Worm (Caenorhabditis elegans) whole organism, mixed stage, embryonic: Measurements from ENCODE around the gene ger-1.

Source experiments
- bed-3 ChIP-seq: fragments of 200-800 bp; sonication (Bioruptor generic); optimal IDR thresholded peaks from 3 replicates; lab custom pipeline; 2018; ENCODE audit warnings: mild to moderate bottlenecking, missing genetic modification characterization, moderate library complexity, missing compliant biosample characterization
- blmp-1 ChIP-seq: fragments of 150-350 bp; optimal IDR thresholded peaks from 2 replicates; lab custom pipeline; 2014; ENCODE audit warnings: missing biosample characterization, missing genetic modification characterization
- ceh-39 ChIP-seq: fragments of 150-350 bp; optimal IDR thresholded peaks from 2 replicates; lab custom pipeline; 2014; ENCODE audit warnings: missing biosample characterization, missing genetic modification characterization
- ceh-43 ChIP-seq: fragments of 200-800 bp; sonication (Bioruptor generic); optimal IDR thresholded peaks from 2 replicates; lab custom pipeline; 2018; ENCODE audit warnings: mild to moderate bottlenecking, missing genetic modification characterization, moderate library complexity, missing compliant biosample characterization
- ceh-83 ChIP-seq: fragments of 200-800 bp; sonication (Bioruptor generic); optimal IDR thresholded peaks from 2 replicates; lab custom pipeline; 2018; ENCODE audit warnings: mild to moderate bottlenecking, missing genetic modification characterization, missing compliant biosample characterization
- cnd-1 ChIP-seq: fragments of 200-800 bp; sonication (Bioruptor generic); optimal IDR thresholded peaks from 2 replicates; lab custom pipeline; 2018; ENCODE audit warnings: mild to moderate bottlenecking, missing genetic modification characterization, missing compliant biosample characterization
- drap-1 ChIP-seq: fragments of 200-800 bp; sonication (Bioruptor generic); optimal IDR thresholded peaks from 3 replicates; lab custom pipeline; 2018; ENCODE audit warnings: mild to moderate bottlenecking, missing genetic modification characterization, missing compliant biosample characterization
- elt-1 ChIP-seq: sonication (generic microtip); optimal IDR thresholded peaks from 2 replicates; lab custom pipeline; 2017; ENCODE audit warnings: missing genetic modification characterization, mild to moderate bottlenecking, missing compliant biosample characterization, antibody characterized with exemption, moderate library complexity, borderline replicate concordance; ENCODE audit not compliant: insufficient read depth
- elt-3 ChIP-seq: fragments of 150-350 bp; optimal IDR thresholded peaks from 2 replicates; lab custom pipeline; 2014; ENCODE audit warnings: missing biosample characterization, missing genetic modification characterization
- flh-1 ChIP-seq: fragments of 200-800 bp; sonication (Bioruptor generic); optimal IDR thresholded peaks from 2 replicates; lab custom pipeline; 2018; ENCODE audit warnings: mild to moderate bottlenecking, missing genetic modification characterization, moderate library complexity, missing compliant biosample characterization
- ham-2 ChIP-seq: fragments of 200-800 bp; sonication (Bioruptor generic); optimal IDR thresholded peaks from 2 replicates; lab custom pipeline; 2018; ENCODE audit warnings: mild to moderate bottlenecking, missing genetic modification characterization, missing compliant biosample characterization
- lin-13 ChIP-seq: fragments of 150-350 bp; optimal IDR thresholded peaks from 2 replicates; lab custom pipeline; 2014; ENCODE audit warnings: missing biosample characterization, missing genetic modification characterization
- lin-32 ChIP-seq: fragments of 200-800 bp; sonication (Bioruptor generic); optimal IDR thresholded peaks from 2 replicates; lab custom pipeline; 2018; ENCODE audit warnings: mild to moderate bottlenecking, missing genetic modification characterization, missing compliant biosample characterization
- lsy-2 ChIP-seq: fragments of 150-350 bp; optimal IDR thresholded peaks from 2 replicates; lab custom pipeline; 2014; ENCODE audit warnings: missing biosample characterization, missing genetic modification characterization
- mab-5 ChIP-seq: fragments of 150-350 bp; optimal IDR thresholded peaks from 2 replicates; lab custom pipeline; 2014; ENCODE audit warnings: missing biosample characterization, missing genetic modification characterization
- mep-1 ChIP-seq: fragments of 150-350 bp; optimal IDR thresholded peaks from 2 replicates; lab custom pipeline; 2017; ENCODE audit warnings: missing biosample characterization, missing genetic modification reagents, missing genetic modification characterization, inconsistent platforms
- mls-2 ChIP-seq: sonication (generic microtip); optimal IDR thresholded peaks from 2 replicates; lab custom pipeline; 2016; ENCODE audit warnings: mild to moderate bottlenecking, missing genetic modification characterization, moderate library complexity, missing compliant biosample characterization
- nhr-12 ChIP-seq: fragments of 150-350 bp; optimal IDR thresholded peaks from 2 replicates; lab custom pipeline; 2014; ENCODE audit warnings: missing biosample characterization, missing genetic modification characterization
- nhr-2 ChIP-seq: fragments of 150-350 bp; optimal IDR thresholded peaks from 2 replicates; lab custom pipeline; 2014; ENCODE audit warnings: missing biosample characterization, missing genetic modification characterization
- nhr-28 ChIP-seq: fragments of 150-350 bp; optimal IDR thresholded peaks from 2 replicates; lab custom pipeline; 2014; ENCODE audit warnings: missing biosample characterization, missing genetic modification characterization
- nhr-76 ChIP-seq: sonication (generic microtip); optimal IDR thresholded peaks from 2 replicates; lab custom pipeline; 2017; ENCODE audit warnings: missing biosample characterization, missing genetic modification characterization
- sem-2 ChIP-seq: fragments of 200-800 bp; sonication (Bioruptor generic); optimal IDR thresholded peaks from 2 replicates; lab custom pipeline; 2018; ENCODE audit warnings: mild to moderate bottlenecking, missing genetic modification characterization, missing compliant biosample characterization
- snpc-4 ChIP-seq: fragments of 150-350 bp; optimal IDR thresholded peaks from 2 replicates; lab custom pipeline; 2014; ENCODE audit warnings: missing biosample characterization, missing genetic modification characterization
- sptf-1 ChIP-seq: sonication (generic microtip); optimal IDR thresholded peaks from 2 replicates; lab custom pipeline; 2017; ENCODE audit warnings: mild to moderate bottlenecking, missing genetic modification characterization, moderate library complexity, missing compliant biosample characterization
- tbx-8 ChIP-seq: fragments of 200-800 bp; sonication (Bioruptor generic); optimal IDR thresholded peaks from 2 replicates; lab custom pipeline; 2018; ENCODE audit warnings: mild to moderate bottlenecking, missing genetic modification characterization, moderate library complexity, missing compliant biosample characterization
- unc-120 ChIP-seq: sonication (generic microtip); optimal IDR thresholded peaks from 2 replicates; lab custom pipeline; 2017; ENCODE audit warnings: missing genetic modification characterization, missing compliant biosample characterization; ENCODE audit not compliant: poor library complexity, severe bottlenecking
- unc-39 ChIP-seq: fragments of 150-350 bp; optimal IDR thresholded peaks from 2 replicates; lab custom pipeline; 2014; ENCODE audit warnings: missing biosample characterization, missing genetic modification characterization
- unc-62 ChIP-seq: fragments of 150-350 bp; optimal IDR thresholded peaks from 2 replicates; lab custom pipeline; 2014; ENCODE audit warnings: missing biosample characterization, missing genetic modification reagents, missing genetic modification characterization
- zip-8 ChIP-seq: fragments of 150-350 bp; optimal IDR thresholded peaks from 2 replicates; lab custom pipeline; 2014; ENCODE audit warnings: missing biosample characterization, missing genetic modification characterization
- ztf-11 ChIP-seq: fragments of 150-350 bp; optimal IDR thresholded peaks from 2 replicates; lab custom pipeline; 2014; ENCODE audit warnings: missing biosample characterization, missing genetic modification characterization

ger-1 gene

ce11 chrIII:7107965-7108364, 40.7 kb upstream of the ger-1 start, which contains the start of gene odd-1:
odd-1 (plus strand) TSS chrIII:7108313.
- TF ChIP-seq cnd-1 (tag; lab: Kevin White, UChicago) (no peak), elt-1 (tag; lab: Kevin White, UChicago) (no peak), flh-1 (GFP tag; lab: Kevin White, UChicago) (no peak), lsy-2 (no peak), snpc-4 (tag; lab: Kevin White, UChicago) (no peak), nhr-76 (no peak), mls-2 (tag; lab: Kevin White, UChicago) (no peak), ztf-11 (tag; lab: Kevin White, UChicago) (no peak), sem-2 (GFP tag; lab: Kevin White, UChicago) (no peak), unc-120 (tag; lab: Kevin White, UChicago) (no peak), ceh-83 (GFP tag; lab: Kevin White, UChicago) (no peak), lin-13 (tag; lab: Kevin White, UChicago) (no peak), bed-3 (GFP tag; lab: Kevin White, UChicago) (no peak), mep-1 (tag; lab: Kevin White, UChicago) (no peak), ham-2 (GFP tag; lab: Kevin White, UChicago) (no peak)

ce11 chrIII:7106854-7107253, 39.6 kb upstream of the ger-1 start:
- TF ChIP-seq lsy-2 (no peak), tbx-8 (GFP tag; lab: Kevin White, UChicago) (no peak), nhr-76 (no peak), ceh-39 (tag; lab: Kevin White, UChicago) (no peak), lin-13 (tag; lab: Kevin White, UChicago) (no peak), sptf-1 (tag; lab: Kevin White, UChicago) (no peak), mab-5 (no peak), mls-2 (tag; lab: Kevin White, UChicago) (no peak), lin-32 (no peak), nhr-12 (no peak), drap-1 (no peak), sem-2 (GFP tag; lab: Kevin White, UChicago) (no peak)

ce11 chrIII:7103940-7104440, 36.7 kb upstream of the ger-1 start, which contains the start of gene cpg-2:
cpg-2 (minus strand) TSS chrIII:7103990.
- TF ChIP-seq mep-1 (tag; lab: Kevin White, UChicago) (no peak), ceh-43 (GFP tag; lab: Kevin White, UChicago) (no peak), nhr-28 (tag; lab: Kevin White, UChicago) (no peak), flh-1 (GFP tag; lab: Kevin White, UChicago) (no peak), lin-32 (no peak), unc-120 (tag; lab: Kevin White, UChicago) (no peak), mls-2 (tag; lab: Kevin White, UChicago) (no peak), lin-13 (tag; lab: Kevin White, UChicago) (no peak), ceh-39 (tag; lab: Kevin White, UChicago) (no peak)

ce11 chrIII:7101814-7102477, 34.7 kb upstream of the ger-1 start:
- TF ChIP-seq lin-32 (no peak), nhr-12 (no peak), ztf-11 (tag; lab: Kevin White, UChicago) (no peak), unc-62 (GFP tag; lab: Kevin White, UChicago) (no peak), blmp-1 (tag; lab: Kevin White, UChicago) (no peak), elt-1 (tag; lab: Kevin White, UChicago) (no peak), snpc-4 (tag; lab: Kevin White, UChicago) (no peak), sem-2 (GFP tag; lab: Kevin White, UChicago) (no peak), elt-3 (tag; lab: Kevin White, UChicago) (no peak), drap-1 (no peak), tbx-8 (GFP tag; lab: Kevin White, UChicago) (no peak), lsy-2 (no peak)

- no peak for TF ChIP-seq bed-3 (GFP tag; lab: Kevin White, UChicago)
- no peak for TF ChIP-seq flh-1 (GFP tag; lab: Kevin White, UChicago)
- TF ChIP-seq mls-2 (tag; lab: Kevin White, UChicago): no peak
- no peak for TF ChIP-seq snpc-4 (tag; lab: Kevin White, UChicago)
- no peak for TF ChIP-seq nhr-12
- no peak for TF ChIP-seq ztf-11 (tag; lab: Kevin White, UChicago)
- TF ChIP-seq nhr-2 (tag; lab: Kevin White, UChicago): no peak
- TF ChIP-seq nhr-76: no peak
- TF ChIP-seq unc-120 (tag; lab: Kevin White, UChicago): no peak
- TF ChIP-seq lin-13 (tag; lab: Kevin White, UChicago): no peak
- TF ChIP-seq unc-39 (tag; lab: Kevin White, UChicago): no peak
- no peak for TF ChIP-seq unc-62 (GFP tag; lab: Kevin White, UChicago)
- no peak for TF ChIP-seq ceh-83 (GFP tag; lab: Kevin White, UChicago)
- TF ChIP-seq mab-5: no peak
- TF ChIP-seq ceh-43 (GFP tag; lab: Kevin White, UChicago): no peak
- TF ChIP-seq lin-32: no peak
- no peak for TF ChIP-seq zip-8 (tag; lab: Kevin White, UChicago)
Observed at ce11 chrIII:7100001-7100400, 32.7 kb upstream of the ger-1 start, which contains the start of gene ZK418.11. ZK418.11 (plus strand) TSS chrIII:7100289.
